Fruit fly (Drosophila melanogaster) whole organism, embryonic: ENCODE data around the gene CG9682.

Experiments
- Atf6 ChIP-seq: fragments of 200-800 bp; sonication (Bioruptor generic); IDR thresholded peaks from 2 replicates; pipeline ENCODE4 v1.3.6; 2022; ENCODE audit warnings: missing biosample characterization, missing genetic modification characterization
- BEAF-32 ChIP-seq: fragments of 200-800 bp; sonication (Bioruptor generic); optimal IDR thresholded peaks from 3 replicates; lab custom pipeline; 2017; ENCODE audit warnings: missing biosample characterization, missing genetic modification characterization, mild to moderate bottlenecking, moderate library complexity, missing genetic modification reagents
- Bdp1 ChIP-seq: fragments of 200-800 bp; sonication (Bioruptor generic); optimal IDR thresholded peaks from 3 replicates; lab custom pipeline; 2016; ENCODE audit warnings: missing biosample characterization, missing genetic modification characterization
- C15 ChIP-seq: fragments of 200-800 bp; sonication (Bioruptor generic); IDR thresholded peaks from 3 replicates; pipeline ENCODE4 v1.3.6; 2022; ENCODE audit warnings: missing biosample characterization, missing genetic modification characterization
- CG11504 ChIP-seq: fragments of 200-800 bp; sonication (Bioruptor generic); optimal IDR thresholded peaks from 3 replicates; lab custom pipeline; 2019; ENCODE audit warnings: missing biosample characterization, mild to moderate bottlenecking, missing genetic modification characterization, moderate library complexity
- CG12391 ChIP-seq: fragments of 200-800 bp; sonication (Bioruptor generic); optimal IDR thresholded peaks from 3 replicates; lab custom pipeline; 2018; ENCODE audit warnings: missing biosample characterization, mild to moderate bottlenecking, missing genetic modification characterization, moderate library complexity
- CG12769 ChIP-seq: fragments of 200-800 bp; sonication (Bioruptor generic); optimal IDR thresholded peaks from 2 replicates; lab custom pipeline; 2019; ENCODE audit warnings: missing biosample characterization, mild to moderate bottlenecking, missing genetic modification characterization, moderate library complexity
- CG14441 ChIP-seq: fragments of 200-800 bp; sonication (Bioruptor generic); IDR thresholded peaks from 2 replicates; pipeline ENCODE4 v1.3.6; 2022; ENCODE audit warnings: missing biosample characterization, missing genetic modification characterization
- CG15269 ChIP-seq: fragments of 200-800 bp; sonication (Bioruptor generic); optimal IDR thresholded peaks from 2 replicates; lab custom pipeline; 2018; ENCODE audit warnings: missing biosample characterization, mild to moderate bottlenecking, missing genetic modification characterization, moderate library complexity
- CG15514 ChIP-seq: fragments of 200-800 bp; sonication (Bioruptor generic); optimal IDR thresholded peaks from 3 replicates; lab custom pipeline; 2017; ENCODE audit warnings: missing biosample characterization, missing genetic modification characterization, mild to moderate bottlenecking, moderate library complexity, missing genetic modification reagents
- CG17328 ChIP-seq: fragments of 200-800 bp; sonication (Bioruptor generic); IDR thresholded peaks from 2 replicates; pipeline ENCODE4 v1.3.6; 2022; ENCODE audit warnings: missing biosample characterization, missing genetic modification characterization
- CG17361 ChIP-seq: fragments of 200-800 bp; sonication (Bioruptor generic); IDR thresholded peaks from 3 replicates; pipeline ENCODE4 v1.3.6; 2022; ENCODE audit warnings: missing biosample characterization, missing genetic modification characterization
- CG18262 ChIP-seq: fragments of 200-800 bp; optimal IDR thresholded peaks from 3 replicates; lab custom pipeline; 2019; ENCODE audit warnings: missing biosample characterization, mild to moderate bottlenecking, missing genetic modification characterization, moderate library complexity
- CG18619 ChIP-seq: fragments of 200-800 bp; sonication (Bioruptor generic); optimal IDR thresholded peaks from 3 replicates; lab custom pipeline; 2017; ENCODE audit warnings: missing biosample characterization, mild to moderate bottlenecking, missing genetic modification characterization
- CG3065 ChIP-seq: fragments of 200-800 bp; sonication (Bioruptor generic); optimal IDR thresholded peaks from 2 replicates; lab custom pipeline; 2016; ENCODE audit warnings: missing biosample characterization, missing genetic modification characterization
- CG3847 ChIP-seq: fragments of 200-800 bp; sonication (Bioruptor generic); IDR thresholded peaks from 2 replicates; pipeline ENCODE4 v1.3.6; 2022; ENCODE audit warnings: missing biosample characterization, missing genetic modification characterization
- CG6683 ChIP-seq: fragments of 200-800 bp; sonication (Bioruptor generic); optimal IDR thresholded peaks from 2 replicates; lab custom pipeline; 2017; ENCODE audit warnings: missing biosample characterization, mild to moderate bottlenecking, missing genetic modification characterization, missing genetic modification reagents
- CG7839 ChIP-seq: fragments of 200-800 bp; sonication (Bioruptor generic); optimal IDR thresholded peaks from 3 replicates; lab custom pipeline; 2018; ENCODE audit warnings: missing biosample characterization, mild to moderate bottlenecking, missing genetic modification characterization, moderate library complexity
- CG8924 ChIP-seq: fragments of 200-800 bp; optimal IDR thresholded peaks from 3 replicates; lab custom pipeline; 2019; ENCODE audit warnings: missing biosample characterization, mild to moderate bottlenecking, missing genetic modification characterization, moderate library complexity
- Chrac-16 ChIP-seq: fragments of 200-800 bp; sonication (Bioruptor generic); optimal IDR thresholded peaks from 3 replicates; lab custom pipeline; 2016; ENCODE audit warnings: missing biosample characterization, missing genetic modification characterization
- Dip3 ChIP-seq: fragments of 200-800 bp; sonication (Bioruptor generic); optimal IDR thresholded peaks from 3 replicates; lab custom pipeline; 2016; ENCODE audit warnings: missing biosample characterization, missing genetic modification characterization
- Drgx ChIP-seq: fragments of 200-800 bp; sonication (Bioruptor generic); IDR thresholded peaks from 2 replicates; pipeline ENCODE4 v1.3.6; 2022; ENCODE audit warnings: missing biosample characterization, missing genetic modification characterization
- E2f1 ChIP-seq: fragments of 200-800 bp; sonication (Bioruptor generic); IDR thresholded peaks from 2 replicates; pipeline ENCODE4 v1.3.6; 2022; ENCODE audit warnings: missing biosample characterization, missing genetic modification characterization
- Ets97D ChIP-seq: fragments of 200-800 bp; sonication (Bioruptor generic); optimal IDR thresholded peaks from 3 replicates; lab custom pipeline; 2016; ENCODE audit warnings: missing biosample characterization, missing genetic modification characterization
- NFAT ChIP-seq: fragments of 200-800 bp; sonication (Bioruptor generic); IDR thresholded peaks from 2 replicates; pipeline ENCODE4 v1.3.6; 2022; ENCODE audit warnings: missing biosample characterization, missing genetic modification characterization
- NfI ChIP-seq: fragments of 200-800 bp; sonication (Bioruptor generic); optimal IDR thresholded peaks from 3 replicates; lab custom pipeline; 2018; ENCODE audit warnings: missing biosample characterization, mild to moderate bottlenecking, missing genetic modification characterization, moderate library complexity
- Optix ChIP-seq: fragments of 200-800 bp; sonication (Bioruptor generic); IDR thresholded peaks from 3 replicates; pipeline ENCODE4 v1.3.6; 2022; ENCODE audit warnings: missing biosample characterization, missing genetic modification characterization
- PHDP ChIP-seq: fragments of 200-800 bp; sonication (Bioruptor generic); optimal IDR thresholded peaks from 3 replicates; lab custom pipeline; 2018; ENCODE audit warnings: missing biosample characterization, mild to moderate bottlenecking, missing genetic modification characterization, moderate library complexity
- Poxn ChIP-seq: fragments of 200-800 bp; sonication (Bioruptor generic); IDR thresholded peaks from 2 replicates; pipeline ENCODE4 v1.3.6; 2022; ENCODE audit warnings: missing biosample characterization, missing genetic modification characterization
- Xbp1 ChIP-seq: fragments of 200-800 bp; sonication (Bioruptor generic); optimal IDR thresholded peaks from 3 replicates; lab custom pipeline; 2016; ENCODE audit warnings: missing biosample characterization, mild to moderate bottlenecking, missing genetic modification characterization
- Xrp1 ChIP-seq: fragments of 200-800 bp; sonication (Bioruptor generic); IDR thresholded peaks from 2 replicates; pipeline ENCODE4 v1.3.6; 2022; ENCODE audit warnings: missing biosample characterization, missing genetic modification characterization
- ara ChIP-seq: fragments of 200-800 bp; sonication (Bioruptor generic); IDR thresholded peaks from 2 replicates; pipeline ENCODE4 v1.3.6; 2022; ENCODE audit warnings: missing biosample characterization, missing genetic modification characterization
- cas ChIP-seq: fragments of 200-800 bp; sonication (Bioruptor generic); IDR thresholded peaks from 2 replicates; pipeline ENCODE4 v1.3.6; 2022; ENCODE audit warnings: missing biosample characterization, missing genetic modification characterization
- corto ChIP-seq: fragments of 200-800 bp; sonication (Bioruptor generic); optimal IDR thresholded peaks from 2 replicates; lab custom pipeline; 2016; ENCODE audit warnings: missing biosample characterization, mild to moderate bottlenecking, missing genetic modification characterization, moderate library complexity
- gem ChIP-seq: fragments of 200-800 bp; sonication (Bioruptor generic); optimal IDR thresholded peaks from 2 replicates; lab custom pipeline; 2019; ENCODE audit warnings: missing biosample characterization, mild to moderate bottlenecking, missing genetic modification characterization, moderate library complexity
- grau ChIP-seq: fragments of 200-800 bp; optimal IDR thresholded peaks from 3 replicates; lab custom pipeline; 2019; ENCODE audit warnings: missing biosample characterization, mild to moderate bottlenecking, missing genetic modification characterization, moderate library complexity
- ind ChIP-seq: fragments of 200-800 bp; sonication (Bioruptor generic); optimal IDR thresholded peaks from 3 replicates; lab custom pipeline; 2016; ENCODE audit warnings: missing biosample characterization, missing genetic modification characterization
- lilli ChIP-seq: fragments of 200-800 bp; sonication (Bioruptor generic); optimal IDR thresholded peaks from 3 replicates; lab custom pipeline; 2016; ENCODE audit warnings: missing biosample characterization, missing genetic modification characterization
- lmd ChIP-seq: fragments of 200-800 bp; sonication (Bioruptor generic); IDR thresholded peaks from 2 replicates; pipeline ENCODE4 v1.3.6; 2022; ENCODE audit warnings: missing biosample characterization, missing genetic modification characterization
- mam ChIP-seq: fragments of 200-800 bp; sonication (Bioruptor generic); optimal IDR thresholded peaks from 3 replicates; lab custom pipeline; 2016; ENCODE audit warnings: missing biosample characterization, missing genetic modification characterization
- mirr ChIP-seq: fragments of 200-800 bp; sonication (Bioruptor generic); optimal IDR thresholded peaks from 3 replicates; lab custom pipeline; 2018; ENCODE audit warnings: missing biosample characterization, mild to moderate bottlenecking, missing genetic modification characterization
- phol ChIP-seq: fragments of 200-800 bp; sonication (Bioruptor generic); optimal IDR thresholded peaks from 3 replicates; lab custom pipeline; 2018; ENCODE audit warnings: missing biosample characterization, mild to moderate bottlenecking, missing genetic modification characterization, moderate library complexity
- prd ChIP-seq, 3 experiments: fragments of >200 bp in 2 of 3; fragments of 200-800 bp in 1 of 3; sonication (Bioruptor generic) in 1 of 3; optimal IDR thresholded peaks in 2 of 3; IDR thresholded peaks in 1 of 3; 2 replicates in 2 of 3; 3 replicates in 1 of 3; pipeline versions ENCODE4 v1.3.6 to Lab custom; 2017 to 2022; ENCODE audit warnings: missing biosample characterization in 1 of 3, missing genetic modification characterization in 1 of 3
- ranshi ChIP-seq: fragments of 200-800 bp; sonication (Bioruptor generic); IDR thresholded peaks from 2 replicates; pipeline ENCODE4 v1.3.6; 2022; ENCODE audit warnings: missing biosample characterization, missing genetic modification characterization
- sens ChIP-seq: fragments of 200-800 bp; sonication (Bioruptor generic); peaks from one replicate; lab custom pipeline; 2016; ENCODE audit warnings: missing biosample characterization, missing genetic modification characterization
- sob ChIP-seq: fragments of 200-800 bp; sonication (Bioruptor generic); IDR thresholded peaks from 2 replicates; pipeline ENCODE4 v1.3.6; 2022; ENCODE audit warnings: missing biosample characterization, missing genetic modification characterization
- unpg ChIP-seq: fragments of 200-800 bp; sonication (Bioruptor generic); optimal IDR thresholded peaks from 3 replicates; lab custom pipeline; 2018; ENCODE audit warnings: missing biosample characterization, mild to moderate bottlenecking, missing genetic modification characterization, moderate library complexity
- vnd ChIP-seq: fragments of 200-800 bp; sonication (Bioruptor generic); IDR thresholded peaks from 3 replicates; pipeline ENCODE4 v1.3.6; 2022; ENCODE audit warnings: missing biosample characterization, missing genetic modification characterization; ENCODE audit not compliant: partially characterized antibody
- zen2 ChIP-seq: fragments of 200-800 bp; sonication (Bioruptor generic); IDR thresholded peaks from 3 replicates; pipeline ENCODE4 v1.3.6; 2022; ENCODE audit warnings: missing biosample characterization, missing genetic modification characterization; ENCODE audit not compliant: partially characterized antibody
- zfh2 ChIP-seq: fragments of 200-800 bp; sonication (Bioruptor generic); optimal IDR thresholded peaks from 2 replicates; lab custom pipeline; 2016; ENCODE audit warnings: missing biosample characterization, missing genetic modification characterization

Gene CG9682

DNA sequence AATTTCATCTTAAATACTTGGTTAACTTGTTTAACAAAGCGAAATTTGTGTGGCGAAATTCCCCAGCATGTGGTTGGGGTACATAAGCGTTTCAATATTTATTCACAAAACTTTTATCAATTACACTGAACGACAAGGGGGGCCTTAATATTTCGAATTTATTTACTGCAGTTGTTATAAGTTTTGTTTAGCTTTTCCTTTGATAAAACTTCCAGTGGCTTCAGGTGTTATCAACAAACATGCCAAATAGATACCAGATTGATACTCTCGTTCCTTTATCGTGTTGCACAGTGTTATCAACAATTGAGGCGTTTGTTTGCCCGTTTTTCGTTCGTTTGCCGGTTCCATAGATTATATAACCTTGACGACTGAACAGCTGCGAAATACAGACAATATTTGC lies 29.6 kb downstream of the CG9682 start (continued):
- TF ChIP-seq Ets97D (GFP tag; lab: Kevin White, UChicago) (no peak), vnd (GFP tag; lab: Robert Waterston, UW) (no peak), CG15269 (tag; lab: Kevin White, UChicago) (peak; percentile 25), Drgx (GFP tag; lab: Robert Waterston, UW) (peak; percentile 42), CG17328 (peak; percentile 43), lmd (peak; percentile 51; the same call in 1 of the 2 replicates), CG7839 (peak; percentile 42), CG15514 (GFP tag; lab: Kevin White, UChicago) (peak; percentile 17), CG18619 (peak; percentile 4), gem (tag; lab: Kevin White, UChicago) (peak; percentile 64), Bdp1 (GFP tag; lab: Kevin White, UChicago) (no peak), lilli (peak; percentile 26), Atf6 (GFP tag; lab: Robert Waterston, UW) (peak; percentile 37; the same call in 1 of the 2 replicates), cas (no peak), sob (GFP tag; lab: Robert Waterston, UW) (peak; percentile 47; the same call in 1 of the 2 replicates), Optix (GFP tag; lab: Robert Waterston, UW) (0 out of 3 replicates have a peak, but pooled peaks have one; percentile 8), ranshi (GFP tag; lab: Robert Waterston, UW) (peak; percentile 54), CG11504 (tag; lab: Kevin White, UChicago) (peak; percentile 51), CG14441 (GFP tag; lab: Robert Waterston, UW) (0 out of 2 replicates have a peak, but pooled peaks have one; percentile 12), corto (GFP tag; lab: Kevin White, UChicago) (peak; percentile 17), CG18262 (tag; lab: Kevin White, UChicago) (peak; percentile 23), CG3065 (no peak), CG6683 (GFP tag; lab: Kevin White, UChicago) (no peak), Xrp1 (peak; percentile 55; the same call in 1 of the 2 replicates), C15 (GFP tag; lab: Robert Waterston, UW) (no peak), CG3847 (GFP tag; lab: Robert Waterston, UW) (no peak), zen2 (GFP tag; lab: Robert Waterston, UW) (no peak), prd (optimal IDR thresholded peaks at IDR 0.05; lab: Kevin White, UChicago) (no peak), prd (GFP tag; IDR thresholded peaks at IDR 0.05; lab: Robert Waterston, UW) (peak; percentile 43; the same call in 2 of the 3 replicates), ind (GFP tag; lab: Kevin White, UChicago) (peak; percentile 17), CG17361 (GFP tag; lab: Robert Waterston, UW) (0 out of 3 replicates have a peak, but pooled peaks have one; percentile 12), Poxn (GFP tag; lab: Robert Waterston, UW) (0 out of 2 replicates have a peak, but pooled peaks have one; percentile 49), mirr (GFP tag; lab: Kevin White, UChicago) (no peak), zfh2 (GFP tag; lab: Kevin White, UChicago) (peak; percentile 52), CG12769 (tag; lab: Kevin White, UChicago) (peak; percentile 4), Xbp1 (GFP tag; lab: Kevin White, UChicago) (peak; percentile 10), phol (peak; percentile 12), unpg (GFP tag; lab: Kevin White, UChicago) (peak; percentile 55), sens (peak; percentile 86), grau (tag; lab: Kevin White, UChicago) (peak; percentile 30), CG12391 (tag; lab: Kevin White, UChicago) (peak; percentile 8), PHDP (tag; lab: Kevin White, UChicago) (peak; percentile 27), ara (GFP tag; lab: Robert Waterston, UW) (0 out of 2 replicates have a peak, but pooled peaks have one; percentile 41), Dip3 (peak; percentile 27), E2f1 (GFP tag; lab: Robert Waterston, UW) (peak; percentile 18; the same call in 1 of the 2 replicates), NfI (peak; percentile 5), Chrac-16 (GFP tag; lab: Kevin White, UChicago) (peak; percentile 11), mam (peak; percentile 21), BEAF-32 (no peak), CG8924 (peak; percentile 29), NFAT (0 out of 2 replicates have a peak, but pooled peaks have one; percentile 21)
